Fruit fly (Drosophila melanogaster) S2 (cell line): ENCODE measurements around the gene CG6766.
"Not testable (repeated sequence)": the region's sequence is repeated elsewhere in the genome, so short reads cannot be mapped to it uniquely, and the experiment has no call there.

Experiments used
- CG8478 ChIP-seq: fragments of >200 bp; optimal IDR thresholded peaks from 2 replicates; lab custom pipeline; 2018
- CTCF ChIP-seq, 2 experiments: fragments of >200 bp; optimal IDR thresholded peaks; 2 replicates each; lab custom pipeline; 2018

dm6 chr2L:11999240-11999704, 41.2 kb downstream of the CG6766 start, which contains the start of the genes CG18787 and Nfs1:
- not testable (repeated sequence) for TF ChIP-seq CG8478 (lab: Kevin White, UChicago); CTCF (optimal IDR thresholded peaks at IDR 0.05; lab: Kevin White, UChicago)
